Fruit fly (Drosophila melanogaster) whole organism, pupa: ENCODE results near the gene PolA2.
A peak's percentile ranks its signal among the peaks of the same experiment; 100 is the strongest.

Experiments used
- CG10348 ChIP-seq: fragments of 200-800 bp; sonication (Bioruptor generic); IDR thresholded peaks from 2 replicates; pipeline ENCODE4 v1.3.6; 2022; ENCODE audit warnings: missing biosample characterization, missing genetic modification characterization
- CG12605 ChIP-seq: fragments of 200-800 bp; sonication (Bioruptor generic); IDR thresholded peaks from 2 replicates; pipeline ENCODE4 v1.3.6; 2022; ENCODE audit warnings: missing biosample characterization, missing genetic modification characterization
- CG13204 ChIP-seq: fragments of 200-800 bp; sonication (Bioruptor generic); optimal IDR thresholded peaks from 2 replicates; lab custom pipeline; 2018; ENCODE audit warnings: missing biosample characterization, mild to moderate bottlenecking, missing genetic modification characterization, moderate library complexity
- CG4496 ChIP-seq: fragments of 200-800 bp; sonication (Bioruptor generic); IDR thresholded peaks from 3 replicates; pipeline ENCODE4 v1.3.6; 2022; ENCODE audit warnings: missing biosample characterization, missing genetic modification characterization
- Snoo ChIP-seq: fragments of 200-800 bp; sonication (Bioruptor generic); optimal IDR thresholded peaks from 3 replicates; lab custom pipeline; 2017; ENCODE audit warnings: missing biosample characterization, mild to moderate bottlenecking, missing genetic modification characterization, inconsistent platforms
- fd96Ca ChIP-seq: fragments of 200-800 bp; sonication (Bioruptor generic); IDR thresholded peaks from 3 replicates; pipeline ENCODE4 v1.3.6; 2022; ENCODE audit warnings: missing biosample characterization, missing genetic modification characterization

- TF ChIP-seq CG4496 (GFP tag; lab: Robert Waterston, UW) (no peak), fd96Ca (GFP tag; lab: Robert Waterston, UW) (no peak), CG10348 (GFP tag; lab: Robert Waterston, UW) (no peak), CG12605 (GFP tag; lab: Robert Waterston, UW) (0 out of 2 replicates have a peak, but pooled peaks have one; percentile 14), Snoo (tag; lab: Kevin White, UChicago) (no peak), CG13204 (GFP tag; lab: Kevin White, UChicago) (peak; percentile 6)
Measured at dm6 chr3R:27270379-27271266, 31.7 kb downstream of the PolA2 start.
